Fruit fly (Drosophila melanogaster): ENCODE measurements around the gene CG31643.

CG31643 gene

dm6 chr2L:6047528-6048160, 9.7 kb downstream of the CG31643 start, which contains the start of gene IPIP (continued):
- TF ChIP-seq CG8478 (optimal IDR thresholded peaks at IDR 0.05) (no peak), psq (GFP tag; optimal IDR thresholded peaks at IDR 0.05) (no peak), Kr (GFP tag; optimal IDR thresholded peaks at IDR 0.05) (no peak), cwo (GFP tag; optimal IDR thresholded peaks at IDR 0.05) (peak; percentile 2), cg (GFP tag; optimal IDR thresholded peaks at IDR 0.05) (no peak), ems (GFP tag; optimal IDR thresholded peaks at IDR 0.05) (no peak), Dp (GFP tag; optimal IDR thresholded peaks at IDR 0.05) (peak; percentile 28), CG3065 (GFP tag; optimal IDR thresholded peaks at IDR 0.05) (no peak), Oaz (GFP tag; IDR thresholded peaks at IDR 0.05) (no peak), peb (GFP tag; IDR thresholded peaks at IDR 0.05) (no peak), Dbx (GFP tag; IDR thresholded peaks at IDR 0.05) (peak; percentile 52; the same call in 2 of the 3 replicates), E2f1 (GFP tag; IDR thresholded peaks at IDR 0.05) (0 out of 2 replicates have a peak, but pooled peaks have one; percentile 7), CG18599 (GFP tag; optimal IDR thresholded peaks at IDR 0.05) (peak; percentile 15), dmrt11E (tag; optimal IDR thresholded peaks at IDR 0.05) (no peak), salm (tag; optimal IDR thresholded peaks at IDR 0.05) (no peak), jumu (GFP tag; optimal IDR thresholded peaks at IDR 0.05) (no peak), CG8290 (GFP tag; optimal IDR thresholded peaks at IDR 0.05) (no peak), CG8290 (tag; optimal IDR thresholded peaks at IDR 0.05) (peak in 1 of 2 experiments; percentile 66), sisA (GFP tag; IDR thresholded peaks at IDR 0.05) (0 out of 2 replicates have a peak, but pooled peaks have one; percentile 4), knrl (GFP tag; IDR thresholded peaks at IDR 0.05; ENCODE audit: partially characterized antibody) (peak; percentile 83), D19A (tag; optimal IDR thresholded peaks at IDR 0.05) (no peak), ERR (GFP tag; optimal IDR thresholded peaks at IDR 0.05) (no peak), BtbVII (GFP tag; optimal IDR thresholded peaks at IDR 0.05) (no peak), CG30020 (tag; optimal IDR thresholded peaks at IDR 0.05) (peak; percentile 61), CG7928 (GFP tag; optimal IDR thresholded peaks at IDR 0.05) (no peak), vfl (GFP tag; optimal IDR thresholded peaks at IDR 0.05) (no peak), Deaf1 (tag; optimal IDR thresholded peaks at IDR 0.05) (peak; percentile 68), HHEX (GFP tag; optimal IDR thresholded peaks at IDR 0.05) (no peak), CG18262 (tag; optimal IDR thresholded peaks at IDR 0.05) (peak; percentile 12), CG1647 (GFP tag; optimal IDR thresholded peaks at IDR 0.05) (no peak), ranshi (GFP tag; IDR thresholded peaks at IDR 0.05) (0 out of 2 replicates have a peak, but pooled peaks have one; percentile 27), CG6272 (GFP tag; IDR thresholded peaks at IDR 0.05) (peak; percentile 63), dati (GFP tag; IDR thresholded peaks at IDR 0.05) (peak; percentile 13; the same call in 1 of the 2 replicates), Abd-B (GFP tag; optimal IDR thresholded peaks at IDR 0.05) (no peak), Hand (GFP tag; optimal IDR thresholded peaks at IDR 0.05) (no peak), HLHmδ (GFP tag; optimal IDR thresholded peaks at IDR 0.05) (peak; percentile 3), Ptx1 (GFP tag; IDR thresholded peaks at IDR 0.05) (peak; percentile 47), Poxn (GFP tag; IDR thresholded peaks at IDR 0.05) (no peak), CG14860 (GFP tag; IDR thresholded peaks at IDR 0.05; ENCODE audit: partially characterized antibody) (peak; percentile 63), Asciz (GFP tag; optimal IDR thresholded peaks at IDR 0.05) (no peak), gt (GFP tag; IDR thresholded peaks at IDR 0.05) (no peak), hth (optimal IDR thresholded peaks at IDR 0.05) (no peak), insv (GFP tag; optimal IDR thresholded peaks at IDR 0.05) (no peak), CG3726 (GFP tag; IDR thresholded peaks at IDR 0.05) (no peak), CG10979 (tag; optimal IDR thresholded peaks at IDR 0.05) (peak; percentile 0), CG8924 (tag; optimal IDR thresholded peaks at IDR 0.05) (peak; percentile 17), CG11723 (GFP tag; optimal IDR thresholded peaks at IDR 0.05) (no peak), Taf1 (GFP tag; IDR thresholded peaks at IDR 0.05) (no peak), CG10431 (GFP tag; optimal IDR thresholded peaks at IDR 0.05) (peak; percentile 57), H15 (GFP tag; IDR thresholded peaks at IDR 0.05) (peak; percentile 51; the same call in 1 of the 3 replicates), CG34422 (GFP tag; IDR thresholded peaks at IDR 0.05) (peak; percentile 67; the same call in 1 of the 3 replicates)

All from whole organism, embryonic.